Fruit fly (Drosophila melanogaster): ENCODE measurements around the gene elg1.

elg1 gene

dm6 chr3L:16164150-16165039, 32.6 kb downstream of the elg1 start, which contains the start of gene CG5151:
TSS of gene CG5151 (minus strand) at chr3L:16164701.
- TF ChIP-seq CG17801 (GFP tag; optimal IDR thresholded peaks at IDR 0.05; ENCODE audit: partially characterized antibody), result peak; percentile 70

- TF ChIP-seq CG17801 (GFP tag; optimal IDR thresholded peaks at IDR 0.05; ENCODE audit: partially characterized antibody), result no peak
Measured at dm6 chr3L:16165356-16166168, 33.7 kb downstream of the elg1 start.

DNA sequence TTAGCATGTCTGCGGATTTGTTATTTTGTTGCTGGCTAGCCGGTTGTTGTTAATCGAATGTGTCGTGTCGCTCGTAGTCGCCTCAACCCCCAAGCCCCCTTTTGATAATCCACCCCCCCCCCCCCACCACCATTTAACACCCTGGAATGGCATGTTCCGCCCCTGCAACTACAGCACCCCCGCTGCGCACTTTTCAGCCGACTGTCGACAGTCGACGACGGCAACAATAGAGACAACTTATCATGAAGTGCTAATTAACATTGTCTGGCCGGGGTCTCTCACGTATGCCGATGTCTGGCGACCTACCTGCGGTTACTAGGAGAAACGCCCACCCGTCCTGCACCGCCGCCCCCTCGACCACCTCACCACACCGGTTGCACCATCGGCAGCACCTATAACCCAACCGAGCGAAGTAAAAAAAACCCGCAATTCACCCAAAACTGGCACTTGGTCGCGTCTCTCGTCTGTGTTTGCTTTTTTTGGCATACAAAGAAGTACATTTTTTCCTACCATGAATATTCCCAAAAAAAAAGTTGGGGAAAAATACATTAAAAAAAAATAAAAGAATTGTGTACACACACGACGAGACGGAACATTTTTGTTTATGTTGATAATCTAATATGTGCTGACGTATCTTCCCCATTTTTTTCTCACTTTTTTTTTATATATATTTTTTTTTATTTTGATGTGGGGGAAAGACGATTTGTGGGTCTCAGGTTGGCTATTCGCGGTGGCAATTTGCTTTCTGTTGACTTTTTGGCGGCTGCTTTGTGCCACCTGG, 34.6 kb downstream of the elg1 start:
- no peak for TF ChIP-seq CG17801 (GFP tag; optimal IDR thresholded peaks at IDR 0.05; ENCODE audit: partially characterized antibody)

- no peak for TF ChIP-seq CG17801 (GFP tag; optimal IDR thresholded peaks at IDR 0.05; ENCODE audit: partially characterized antibody)
Measured at dm6 chr3L:16166998-16167344, 35.1 kb downstream of the elg1 start.

- no peak for TF ChIP-seq CG17801 (GFP tag; optimal IDR thresholded peaks at IDR 0.05; ENCODE audit: partially characterized antibody)
Measured at dm6 chr3L:16167723-16168386, 36.0 kb downstream of the elg1 start.

- no peak for TF ChIP-seq CG17801 (GFP tag; optimal IDR thresholded peaks at IDR 0.05; ENCODE audit: partially characterized antibody)
Measured at dm6 chr3L:16168503-16169189, 36.8 kb downstream of the elg1 start.

- TF ChIP-seq CG17801 (GFP tag; optimal IDR thresholded peaks at IDR 0.05; ENCODE audit: partially characterized antibody), result no peak
Measured at dm6 chr3L:16170006-16170405, 38.2 kb downstream of the elg1 start, which contains the start of gene CG33796. TSS of gene CG33796 (minus strand) at chr3L:16170106.

- no peak for TF ChIP-seq CG17801 (GFP tag; optimal IDR thresholded peaks at IDR 0.05; ENCODE audit: partially characterized antibody)
Measured at dm6 chr3L:16171280-16171679, 39.5 kb downstream of the elg1 start, which contains the start of gene CG33795. TSS of gene CG33795 (minus strand) at chr3L:16171380.

- TF ChIP-seq CG17801 (GFP tag; optimal IDR thresholded peaks at IDR 0.05; ENCODE audit: partially characterized antibody), result no peak
Measured at dm6 chr3L:16172381-16172780, 40.6 kb downstream of the elg1 start.

- no peak for TF ChIP-seq CG17801 (GFP tag; optimal IDR thresholded peaks at IDR 0.05; ENCODE audit: partially characterized antibody)
Measured at dm6 chr3L:16172809-16173276, 41.0 kb downstream of the elg1 start.

dm6 chr3L:16173818-16174601, 42.2 kb downstream of the elg1 start:
- no peak for TF ChIP-seq CG17801 (GFP tag; optimal IDR thresholded peaks at IDR 0.05; ENCODE audit: partially characterized antibody)

- no peak for TF ChIP-seq CG17801 (GFP tag; optimal IDR thresholded peaks at IDR 0.05; ENCODE audit: partially characterized antibody)
Measured at dm6 chr3L:16174778-16175177, 43.0 kb downstream of the elg1 start.

- TF ChIP-seq CG17801 (GFP tag; optimal IDR thresholded peaks at IDR 0.05; ENCODE audit: partially characterized antibody), result no peak
Measured at dm6 chr3L:16175628-16176263, 43.9 kb downstream of the elg1 start.

Measured in ovary, adult (tissue).